Worm (Caenorhabditis elegans) whole organism, young adult: ENCODE data around the gene C36A4.10.
A peak's percentile ranks its signal among the peaks of the same experiment; 100 is the strongest.

Experiments used
- B0019.2 ChIP-seq: fragments of 200-800 bp; sonication (Bioruptor generic); conservative IDR thresholded peaks from 2 replicates; pipeline ENCODE4 v1.3.6; 2022; ENCODE audit warnings: missing genetic modification reagents, missing genetic modification characterization, missing compliant biosample characterization
- C17E4.6 ChIP-seq: fragments of 200-800 bp; sonication (Bioruptor generic); IDR thresholded peaks from 2 replicates; pipeline ENCODE4 v1.3.6; 2022; ENCODE audit warnings: missing genetic modification reagents, missing genetic modification characterization, missing compliant biosample characterization
- F39B2.1 ChIP-seq: fragments of 200-800 bp; sonication (Bioruptor generic); IDR thresholded peaks from 2 replicates; pipeline ENCODE4 v1.3.6; 2022; ENCODE audit warnings: missing genetic modification reagents, missing genetic modification characterization, missing compliant biosample characterization
- F49E8.2 ChIP-seq: sonication (generic microtip); optimal IDR thresholded peaks from 3 replicates; lab custom pipeline; 2017; ENCODE audit warnings: missing genetic modification characterization, mild to moderate bottlenecking, missing compliant biosample characterization, antibody characterized with exemption, moderate library complexity; ENCODE audit not compliant: insufficient read depth
- F52B5.7 ChIP-seq: sonication (generic microtip); optimal IDR thresholded peaks from 2 replicates; lab custom pipeline; 2016; ENCODE audit warnings: mild to moderate bottlenecking, missing genetic modification characterization, missing compliant biosample characterization
- K11D2.4 ChIP-seq: fragments of 200-800 bp; sonication (Bioruptor generic); IDR thresholded peaks from 2 replicates; pipeline ENCODE4 v1.3.6; 2022; ENCODE audit warnings: missing genetic modification reagents, missing genetic modification characterization, missing compliant biosample characterization
- T07F8.4 ChIP-seq: sonication (generic microtip); optimal IDR thresholded peaks from 2 replicates; lab custom pipeline; 2016; ENCODE audit warnings: mild to moderate bottlenecking, missing genetic modification characterization, moderate library complexity, missing compliant biosample characterization
- Y53F4B.3 ChIP-seq: fragments of 200-800 bp; sonication (Bioruptor generic); IDR thresholded peaks from 2 replicates; pipeline ENCODE4 v1.3.6; 2022; ENCODE audit warnings: missing genetic modification reagents, missing genetic modification characterization, missing compliant biosample characterization
- Y79H2A.3 ChIP-seq: fragments of 200-800 bp; sonication (Bioruptor generic); conservative IDR thresholded peaks from 2 replicates; pipeline ENCODE4 v1.3.6; 2022; ENCODE audit warnings: missing genetic modification reagents, missing genetic modification characterization, missing compliant biosample characterization
- Y95B8A.8 ChIP-seq: fragments of 200-800 bp; sonication (Bioruptor generic); IDR thresholded peaks from 2 replicates; pipeline ENCODE4 v1.3.6; 2022; ENCODE audit warnings: missing genetic modification reagents, missing genetic modification characterization, missing compliant biosample characterization
- akir-1 ChIP-seq: fragments of 200-800 bp; sonication (Bioruptor generic); optimal IDR thresholded peaks from 2 replicates; lab custom pipeline; 2018; ENCODE audit warnings: mild to moderate bottlenecking, missing genetic modification characterization, moderate library complexity, missing compliant biosample characterization
- ama-1 ChIP-seq, 3 experiments: fragments of 150-350 bp in 1 of 3; sonication (generic microtip) in 2 of 3; optimal IDR thresholded peaks; 2 replicates each; lab custom pipeline; 2014 to 2018; ENCODE audit warnings: missing biosample characterization in 2 of 3, missing genetic modification characterization in 2 of 3, missing genetic modification reagents in 2 of 3
- attf-3 ChIP-seq: fragments of 200-800 bp; sonication (Bioruptor generic); conservative IDR thresholded peaks from 2 replicates; pipeline ENCODE4 v1.3.6; 2022; ENCODE audit warnings: missing genetic modification reagents, missing genetic modification characterization, missing compliant biosample characterization
- bed-2 ChIP-seq: fragments of 200-800 bp; sonication (Bioruptor generic); IDR thresholded peaks from 2 replicates; pipeline ENCODE4 v1.3.6; 2022; ENCODE audit warnings: missing genetic modification reagents, missing genetic modification characterization, missing compliant biosample characterization
- ceh-58 ChIP-seq: fragments of 200-800 bp; sonication (Bioruptor generic); IDR thresholded peaks from 2 replicates; pipeline ENCODE4 v1.3.6; 2022; ENCODE audit warnings: missing genetic modification characterization, missing compliant biosample characterization
- ceh-79 ChIP-seq: sonication (generic microtip); optimal IDR thresholded peaks from 2 replicates; lab custom pipeline; 2017; ENCODE audit warnings: mild to moderate bottlenecking, missing genetic modification characterization, missing compliant biosample characterization
- ceh-91 ChIP-seq: fragments of 200-800 bp; sonication (Bioruptor generic); IDR thresholded peaks from 2 replicates; pipeline ENCODE4 v1.3.6; 2022; ENCODE audit warnings: missing genetic modification reagents, missing genetic modification characterization, missing compliant biosample characterization
- efl-1 ChIP-seq: fragments of 150-350 bp; optimal IDR thresholded peaks from 2 replicates; lab custom pipeline; 2014; ENCODE audit warnings: missing biosample characterization, missing genetic modification reagents, missing genetic modification characterization
- egl-44 ChIP-seq: fragments of 200-800 bp; sonication (Bioruptor generic); IDR thresholded peaks from 2 replicates; pipeline ENCODE4 v1.3.6; 2022; ENCODE audit warnings: missing genetic modification reagents, missing genetic modification characterization, missing compliant biosample characterization
- ets-4 ChIP-seq: fragments of 200-800 bp; sonication (Bioruptor generic); optimal IDR thresholded peaks from 2 replicates; lab custom pipeline; 2018; ENCODE audit warnings: mild to moderate bottlenecking, missing genetic modification characterization, missing compliant biosample characterization
- hlh-12 ChIP-seq: sonication (generic microtip); optimal IDR thresholded peaks from 2 replicates; lab custom pipeline; 2016; ENCODE audit warnings: missing genetic modification characterization, missing compliant biosample characterization
- hrde-1 ChIP-seq: sonication (generic microtip); optimal IDR thresholded peaks from 2 replicates; lab custom pipeline; 2016; ENCODE audit warnings: missing genetic modification characterization, mild to moderate bottlenecking, missing compliant biosample characterization, moderate library complexity, missing genotype, missing genetic modification reagents, borderline replicate concordance
- hsf-1 ChIP-seq: fragments of 200-800 bp; sonication (Bioruptor generic); IDR thresholded peaks from 2 replicates; pipeline ENCODE4 v1.3.6; 2022; ENCODE audit warnings: missing genetic modification reagents, missing genetic modification characterization, missing compliant biosample characterization
- let-607 ChIP-seq, 2 experiments: fragments of 200-800 bp in 1 of 2; sonication (Bioruptor generic) in 1 of 2; sonication (generic microtip) in 1 of 2; optimal IDR thresholded peaks; 2 replicates each; lab custom pipeline; 2016 to 2018; ENCODE audit warnings: mild to moderate bottlenecking in 2 of 2, missing compliant biosample characterization in 2 of 2, missing genetic modification characterization in 2 of 2, moderate library complexity in 2 of 2, missing genotype in 1 of 2
- lin-26 ChIP-seq: fragments of 200-800 bp; sonication (Bioruptor generic); IDR thresholded peaks from 2 replicates; pipeline ENCODE4 v1.3.6; 2022; ENCODE audit warnings: missing genetic modification reagents, missing genetic modification characterization, missing compliant biosample characterization
- lin-40 ChIP-seq: sonication (generic microtip); optimal IDR thresholded peaks from 2 replicates; lab custom pipeline; 2016; ENCODE audit warnings: missing genetic modification characterization, mild to moderate bottlenecking, missing compliant biosample characterization, missing genotype, missing genetic modification reagents
- lin-54 ChIP-seq: fragments of 200-800 bp; sonication (Bioruptor generic); optimal IDR thresholded peaks from 2 replicates; lab custom pipeline; 2018; ENCODE audit warnings: mild to moderate bottlenecking, missing genetic modification characterization, missing compliant biosample characterization
- lir-1 ChIP-seq: fragments of 200-800 bp; sonication (Bioruptor generic); conservative IDR thresholded peaks from 2 replicates; pipeline ENCODE4 v1.3.6; 2022; ENCODE audit warnings: missing genetic modification reagents, missing genetic modification characterization, missing compliant biosample characterization
- lsl-1 ChIP-seq: fragments of 200-800 bp; sonication (Bioruptor generic); optimal IDR thresholded peaks from 2 replicates; lab custom pipeline; 2018; ENCODE audit warnings: mild to moderate bottlenecking, missing genetic modification characterization, moderate library complexity, missing compliant biosample characterization
- madf-3 ChIP-seq: fragments of 200-800 bp; sonication (Bioruptor generic); IDR thresholded peaks from 2 replicates; pipeline ENCODE4 v1.3.6; 2022; ENCODE audit warnings: missing genetic modification reagents, missing genetic modification characterization, missing compliant biosample characterization
- mcd-1 ChIP-seq: fragments of 200-800 bp; sonication (Bioruptor generic); IDR thresholded peaks from 2 replicates; pipeline ENCODE4 v1.3.6; 2022; ENCODE audit warnings: missing genetic modification reagents, missing genetic modification characterization, missing compliant biosample characterization
- nfyb-1 ChIP-seq: fragments of 200-800 bp; sonication (Bioruptor generic); IDR thresholded peaks from 2 replicates; pipeline ENCODE4 v1.3.6; 2022; ENCODE audit warnings: missing genetic modification reagents, missing genetic modification characterization, missing compliant biosample characterization
- nhr-120 ChIP-seq: fragments of 200-800 bp; sonication (Bioruptor generic); IDR thresholded peaks from 2 replicates; pipeline ENCODE4 v1.3.6; 2022; ENCODE audit warnings: missing genetic modification characterization, missing compliant biosample characterization
- pbrm-1 ChIP-seq: fragments of 200-800 bp; sonication (Bioruptor generic); IDR thresholded peaks from 2 replicates; pipeline ENCODE4 v1.3.6; 2022; ENCODE audit warnings: missing genetic modification reagents, missing genetic modification characterization, missing compliant biosample characterization
- rcor-1 ChIP-seq: fragments of 200-800 bp; sonication (Bioruptor generic); IDR thresholded peaks from 2 replicates; pipeline ENCODE4 v1.3.6; 2022; ENCODE audit warnings: missing genetic modification reagents, missing genetic modification characterization, missing compliant biosample characterization
- repo-1 ChIP-seq: sonication (generic microtip); optimal IDR thresholded peaks from 2 replicates; lab custom pipeline; 2017; ENCODE audit warnings: mild to moderate bottlenecking, missing genetic modification characterization, missing compliant biosample characterization
- rpc-1 ChIP-seq, 2 experiments: fragments of 150-350 bp in 1 of 2; sonication (generic microtip) in 1 of 2; optimal IDR thresholded peaks; 2 replicates each; lab custom pipeline; 2014 to 2018; ENCODE audit warnings: missing biosample characterization in 1 of 2, missing genetic modification characterization in 1 of 2, missing genetic modification reagents in 1 of 2, missing genotype in 1 of 2
- somi-1 ChIP-seq: fragments of 200-800 bp; sonication (Bioruptor generic); optimal IDR thresholded peaks from 2 replicates; lab custom pipeline; 2018; ENCODE audit warnings: mild to moderate bottlenecking, missing genetic modification characterization, missing compliant biosample characterization
- sptf-2 ChIP-seq: fragments of 200-800 bp; sonication (Bioruptor generic); optimal IDR thresholded peaks from 2 replicates; lab custom pipeline; 2018; ENCODE audit warnings: mild to moderate bottlenecking, missing genetic modification characterization, missing compliant biosample characterization
- tbp1 ChIP-seq: fragments of 200-800 bp; sonication (Bioruptor generic); optimal IDR thresholded peaks from 2 replicates; lab custom pipeline; 2018; ENCODE audit warnings: mild to moderate bottlenecking, missing genetic modification characterization, missing compliant biosample characterization
- tbx-9 ChIP-seq: sonication (generic microtip); optimal IDR thresholded peaks from 2 replicates; lab custom pipeline; 2016; ENCODE audit warnings: borderline replicate concordance, missing genetic modification characterization, inconsistent platforms, missing compliant biosample characterization
- tlf-1 ChIP-seq: fragments of 200-800 bp; sonication (Bioruptor generic); optimal IDR thresholded peaks from 2 replicates; lab custom pipeline; 2018; ENCODE audit warnings: mild to moderate bottlenecking, missing genetic modification characterization, missing compliant biosample characterization
- unc-130 ChIP-seq: sonication (generic microtip); optimal IDR thresholded peaks from 2 replicates; lab custom pipeline; 2016; ENCODE audit warnings: missing genetic modification reagents, missing genetic modification characterization, missing compliant biosample characterization
- unc-62 ChIP-seq: fragments of 150-350 bp; optimal IDR thresholded peaks from 2 replicates; lab custom pipeline; 2014; ENCODE audit warnings: missing biosample characterization, missing genetic modification reagents, missing genetic modification characterization
- ztf-26 ChIP-seq: sonication (generic microtip); optimal IDR thresholded peaks from 2 replicates; lab custom pipeline; 2017; ENCODE audit warnings: missing genetic modification characterization, missing compliant biosample characterization
- ztf-28 ChIP-seq: fragments of 200-800 bp; sonication (Bioruptor generic); IDR thresholded peaks from 2 replicates; pipeline ENCODE4 v1.3.6; 2022; ENCODE audit warnings: missing genetic modification reagents, missing genetic modification characterization, missing compliant biosample characterization
- ztf-3 ChIP-seq: fragments of 200-800 bp; sonication (Bioruptor generic); optimal IDR thresholded peaks from 2 replicates; lab custom pipeline; 2018; ENCODE audit warnings: mild to moderate bottlenecking, missing genetic modification characterization, missing compliant biosample characterization

C36A4.10 gene

DNA sequence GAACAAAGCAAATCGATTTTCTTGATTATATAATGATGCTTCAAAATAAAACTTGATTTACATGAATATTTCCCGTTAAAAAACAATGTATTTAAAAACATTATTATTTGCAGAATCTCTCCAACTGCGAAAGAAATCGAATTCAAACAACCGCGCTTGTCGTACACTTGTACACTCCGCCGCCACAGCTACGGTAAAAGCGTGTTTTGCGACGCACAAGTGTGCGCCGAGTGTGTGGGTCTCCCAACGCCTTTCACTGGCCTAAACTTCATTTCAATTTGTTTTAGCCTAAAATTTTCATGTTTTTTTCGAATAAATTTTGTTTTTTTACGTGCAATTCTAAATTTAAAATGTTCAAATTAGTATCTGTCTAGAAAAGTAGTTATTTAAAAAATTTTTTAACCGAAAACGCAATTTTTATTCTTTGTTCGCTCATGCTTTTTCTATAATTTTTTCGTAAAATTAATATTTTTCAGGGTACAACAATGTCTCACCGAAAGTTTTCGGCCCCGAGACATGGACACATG, 36.2 kb upstream of the C36A4.10 start, which contains the start of gene rpl-3 (continued):
- TF ChIP-seq C17E4.6 (GFP tag; lab: Robert Waterston, UW) (peak; percentile 100), sptf-2 (GFP tag; lab: Kevin White, UChicago) (peak; percentile 96), tlf-1 (GFP tag; lab: Kevin White, UChicago) (peak; percentile 100), rpc-1 (optimal IDR thresholded peaks at IDR 0.05; lab: Kevin White, UChicago) (peak; percentile 52), rpc-1 (tag; optimal IDR thresholded peaks at IDR 0.05; lab: Kevin White, UChicago) (peak; percentile 21), ceh-91 (GFP tag; lab: Robert Waterston, UW) (peak; percentile 100), lsl-1 (GFP tag; lab: Kevin White, UChicago) (peak; percentile 100), hrde-1 (tag; lab: Kevin White, UChicago) (peak; percentile 98), lin-40 (peak; percentile 99), tbx-9 (tag; lab: Kevin White, UChicago) (peak; percentile 91), F39B2.1 (GFP tag; lab: Robert Waterston, UW) (peak; percentile 98), B0019.2 (GFP tag; lab: Robert Waterston, UW) (peak; percentile 100), Y79H2A.3 (peak; percentile 100), efl-1 (GFP tag; lab: Kevin White, UChicago) (peak; percentile 100), nfyb-1 (GFP tag; lab: Robert Waterston, UW) (peak; percentile 100), F52B5.7 (peak; percentile 100), lir-1 (GFP tag; lab: Robert Waterston, UW) (peak; percentile 100), T07F8.4 (tag; lab: Kevin White, UChicago) (peak; percentile 95), let-607 (tag; optimal IDR thresholded peaks at IDR 0.05; lab: Kevin White, UChicago) (peak; percentile 96 to 97), mcd-1 (GFP tag; lab: Robert Waterston, UW) (peak; percentile 100), hsf-1 (GFP tag; lab: Robert Waterston, UW) (peak; percentile 97), lin-26 (GFP tag; lab: Robert Waterston, UW) (peak; percentile 99), ama-1 (optimal IDR thresholded peaks at IDR 0.05; lab: Kevin White, UChicago) (no peak), ama-1 (GFP tag; optimal IDR thresholded peaks at IDR 0.05; lab: Kevin White, UChicago) (peak; percentile 83 to 92), rcor-1 (GFP tag; lab: Robert Waterston, UW) (peak; percentile 100), madf-3 (GFP tag; lab: Robert Waterston, UW) (peak; percentile 99), akir-1 (GFP tag; lab: Kevin White, UChicago) (peak; percentile 93), Y95B8A.8 (GFP tag; lab: Robert Waterston, UW) (peak; percentile 100), ztf-3 (GFP tag; lab: Kevin White, UChicago) (peak; percentile 99), tbp1 (GFP tag; lab: Kevin White, UChicago) (peak; percentile 85), attf-3 (peak; percentile 94), ets-4 (peak; percentile 100), F49E8.2 (tag; lab: Kevin White, UChicago) (peak; percentile 100), hlh-12 (peak; percentile 40), unc-130 (peak; percentile 98), pbrm-1 (peak; percentile 100), ztf-28 (GFP tag; lab: Robert Waterston, UW) (peak; percentile 100), ceh-79 (tag; lab: Kevin White, UChicago) (peak; percentile 100), somi-1 (GFP tag; lab: Kevin White, UChicago) (peak; percentile 100), repo-1 (tag; lab: Kevin White, UChicago) (peak; percentile 100), bed-2 (GFP tag; lab: Robert Waterston, UW) (peak; percentile 98), lin-54 (GFP tag; lab: Kevin White, UChicago) (peak; percentile 100), Y53F4B.3 (GFP tag; lab: Robert Waterston, UW) (peak; percentile 98), ztf-26 (tag; lab: Kevin White, UChicago) (peak; percentile 100), ceh-58 (peak; percentile 98), nhr-120 (GFP tag; lab: Robert Waterston, UW) (peak; percentile 99), egl-44 (GFP tag; lab: Robert Waterston, UW) (peak; percentile 99), K11D2.4 (GFP tag; lab: Robert Waterston, UW) (peak; percentile 100), unc-62 (GFP tag; lab: Kevin White, UChicago) (peak; percentile 86)
